Fruit fly (Drosophila melanogaster) whole organism, embryonic: ENCODE results near the gene CG32829.

Experiments
- Atf-2 ChIP-seq: fragments of 200-800 bp; sonication (Bioruptor generic); optimal IDR thresholded peaks from 2 replicates; lab custom pipeline; 2016; ENCODE audit warnings: missing biosample characterization, missing genetic modification characterization
- B-H1 ChIP-seq: fragments of 200-800 bp; sonication (Bioruptor generic); IDR thresholded peaks from 3 replicates; pipeline ENCODE4 v1.3.6; 2022; ENCODE audit warnings: missing biosample characterization, missing genetic modification characterization
- Bteb2 ChIP-seq: fragments of 200-800 bp; sonication (Bioruptor generic); optimal IDR thresholded peaks from 2 replicates; lab custom pipeline; 2016; ENCODE audit warnings: missing biosample characterization, missing genetic modification characterization
- CG10321 ChIP-seq: fragments of 200-800 bp; sonication (Bioruptor generic); IDR thresholded peaks from 2 replicates; pipeline ENCODE4 v1.3.6; 2022; ENCODE audit warnings: missing biosample characterization, missing genetic modification characterization
- CG10959 ChIP-seq: fragments of 200-800 bp; sonication (Bioruptor generic); IDR thresholded peaks from 2 replicates; pipeline ENCODE4 v1.3.6; 2022; ENCODE audit warnings: missing biosample characterization, missing genetic modification characterization
- CG12299 ChIP-seq: fragments of 200-800 bp; sonication (Bioruptor generic); optimal IDR thresholded peaks from 2 replicates; lab custom pipeline; 2018; ENCODE audit warnings: missing biosample characterization, mild to moderate bottlenecking, missing genetic modification characterization
- CG13287 ChIP-seq: fragments of 200-800 bp; sonication (Bioruptor generic); IDR thresholded peaks from 2 replicates; pipeline ENCODE4 v1.3.6; 2022; ENCODE audit warnings: missing biosample characterization, missing genetic modification characterization; ENCODE audit not compliant: partially characterized antibody
- CG13624 ChIP-seq: fragments of 200-800 bp; sonication (Bioruptor generic); optimal IDR thresholded peaks from 2 replicates; lab custom pipeline; 2016; ENCODE audit warnings: missing biosample characterization, missing genetic modification characterization
- CG14860 ChIP-seq: fragments of 200-800 bp; sonication (Bioruptor generic); IDR thresholded peaks from 3 replicates; pipeline ENCODE4 v1.3.6; 2022; ENCODE audit warnings: missing biosample characterization, missing genetic modification characterization; ENCODE audit not compliant: partially characterized antibody
- CG14965 ChIP-seq: fragments of 200-800 bp; sonication (Bioruptor generic); optimal IDR thresholded peaks from 2 replicates; lab custom pipeline; 2016; ENCODE audit warnings: missing biosample characterization, missing genetic modification characterization, borderline replicate concordance
- CG17328 ChIP-seq: fragments of 200-800 bp; sonication (Bioruptor generic); IDR thresholded peaks from 2 replicates; pipeline ENCODE4 v1.3.6; 2022; ENCODE audit warnings: missing biosample characterization, missing genetic modification characterization
- CG2120 ChIP-seq: fragments of 200-800 bp; sonication (Bioruptor generic); optimal IDR thresholded peaks from 3 replicates; lab custom pipeline; 2016; ENCODE audit warnings: missing biosample characterization, missing genetic modification characterization
- CG34422 ChIP-seq: fragments of 200-800 bp; sonication (Bioruptor generic); IDR thresholded peaks from 3 replicates; pipeline ENCODE4 v1.3.6; 2022; ENCODE audit warnings: missing biosample characterization, missing genetic modification characterization
- CG4820 ChIP-seq: fragments of 200-800 bp; sonication (Bioruptor generic); optimal IDR thresholded peaks from 3 replicates; lab custom pipeline; 2016; ENCODE audit warnings: missing biosample characterization, missing genetic modification characterization
- CG6813 ChIP-seq: fragments of 200-800 bp; sonication (Bioruptor generic); optimal IDR thresholded peaks from 2 replicates; lab custom pipeline; 2017; ENCODE audit warnings: missing biosample characterization, missing genetic modification characterization, mild to moderate bottlenecking, moderate library complexity, missing genetic modification reagents
- CG9876 ChIP-seq: fragments of 200-800 bp; sonication (Bioruptor generic); optimal IDR thresholded peaks from 2 replicates; lab custom pipeline; 2016; ENCODE audit warnings: missing biosample characterization, missing genetic modification characterization
- Fer1 ChIP-seq: fragments of 200-800 bp; sonication (Bioruptor generic); optimal IDR thresholded peaks from 2 replicates; lab custom pipeline; 2017; ENCODE audit warnings: missing biosample characterization, mild to moderate bottlenecking, missing genetic modification characterization
- HHEX ChIP-seq: fragments of 200-800 bp; sonication (Bioruptor generic); optimal IDR thresholded peaks from 3 replicates; lab custom pipeline; 2017; ENCODE audit warnings: missing biosample characterization, mild to moderate bottlenecking, missing genetic modification characterization, missing genetic modification reagents
- NK7.1 ChIP-seq: fragments of 200-800 bp; sonication (Bioruptor generic); optimal IDR thresholded peaks from 3 replicates; lab custom pipeline; 2016; ENCODE audit warnings: missing biosample characterization, missing genetic modification characterization
- Xbp1 ChIP-seq: fragments of 200-800 bp; sonication (Bioruptor generic); optimal IDR thresholded peaks from 3 replicates; lab custom pipeline; 2016; ENCODE audit warnings: missing biosample characterization, mild to moderate bottlenecking, missing genetic modification characterization
- bigmax ChIP-seq: fragments of 200-800 bp; sonication (Bioruptor generic); optimal IDR thresholded peaks from 2 replicates; lab custom pipeline; 2018; ENCODE audit warnings: missing biosample characterization, mild to moderate bottlenecking, missing genetic modification characterization
- bsh ChIP-seq, 2 experiments: fragments of 200-800 bp; sonication (Bioruptor generic); optimal IDR thresholded peaks; 2 replicates each; lab custom pipeline; 2017 to 2018; ENCODE audit warnings: mild to moderate bottlenecking in 2 of 2, missing biosample characterization in 2 of 2, missing genetic modification characterization in 2 of 2, moderate library complexity in 1 of 2
- chif ChIP-seq, 2 experiments: fragments of 200-800 bp; sonication (Bioruptor generic); optimal IDR thresholded peaks; 3 replicates each; lab custom pipeline; 2016; ENCODE audit warnings: missing biosample characterization in 2 of 2, missing genetic modification characterization in 2 of 2
- croc ChIP-seq: fragments of 200-800 bp; sonication (Bioruptor generic); conservative IDR thresholded peaks from 3 replicates; pipeline ENCODE4 v1.3.6; 2022; ENCODE audit warnings: missing biosample characterization, missing genetic modification characterization
- crp ChIP-seq, 2 experiments: fragments of 200-800 bp; sonication (Bioruptor generic); optimal IDR thresholded peaks; 2 replicates in 1 of 2; 3 replicates in 1 of 2; lab custom pipeline; 2017; ENCODE audit warnings: missing biosample characterization in 2 of 2, missing genetic modification characterization in 2 of 2, mild to moderate bottlenecking in 1 of 2, moderate library complexity in 1 of 2
- dpn ChIP-seq, 2 experiments: fragments of 200-800 bp; sonication (Bioruptor generic); optimal IDR thresholded peaks; 3 replicates each; lab custom pipeline; 2016; ENCODE audit warnings: missing biosample characterization in 2 of 2, missing genetic modification characterization in 2 of 2
- eyg ChIP-seq: fragments of 200-800 bp; sonication (Bioruptor generic); optimal IDR thresholded peaks from 3 replicates; lab custom pipeline; 2016; ENCODE audit warnings: missing biosample characterization, missing genetic modification characterization
- gcm ChIP-seq: fragments of 200-800 bp; sonication (Bioruptor generic); optimal IDR thresholded peaks from 2 replicates; lab custom pipeline; 2019; ENCODE audit warnings: missing biosample characterization, mild to moderate bottlenecking, missing genetic modification characterization, moderate library complexity
- gcm2 ChIP-seq: fragments of 200-800 bp; sonication (Bioruptor generic); optimal IDR thresholded peaks from 2 replicates; lab custom pipeline; 2016; ENCODE audit warnings: missing biosample characterization, missing genetic modification characterization
- gfzf ChIP-seq: fragments of 200-800 bp; sonication (Bioruptor generic); optimal IDR thresholded peaks from 2 replicates; lab custom pipeline; 2016; ENCODE audit warnings: missing biosample characterization, mild to moderate bottlenecking, missing genetic modification characterization, moderate library complexity
- grau ChIP-seq: fragments of 200-800 bp; optimal IDR thresholded peaks from 3 replicates; lab custom pipeline; 2019; ENCODE audit warnings: missing biosample characterization, mild to moderate bottlenecking, missing genetic modification characterization, moderate library complexity
- gsb-n ChIP-seq: fragments of 200-800 bp; sonication (Bioruptor generic); optimal IDR thresholded peaks from 3 replicates; lab custom pipeline; 2018; ENCODE audit warnings: missing biosample characterization, mild to moderate bottlenecking, missing genetic modification characterization
- ham ChIP-seq: fragments of 200-800 bp; sonication (Bioruptor generic); IDR thresholded peaks from 2 replicates; pipeline ENCODE4 v1.3.6; 2022; ENCODE audit warnings: missing biosample characterization, missing genetic modification characterization
- hbn ChIP-seq: fragments of 200-800 bp; sonication (Bioruptor generic); IDR thresholded peaks from 2 replicates; pipeline ENCODE4 v1.3.6; 2022; ENCODE audit warnings: missing biosample characterization, missing genetic modification characterization; ENCODE audit not compliant: partially characterized antibody
- ind ChIP-seq: fragments of 200-800 bp; sonication (Bioruptor generic); optimal IDR thresholded peaks from 3 replicates; lab custom pipeline; 2016; ENCODE audit warnings: missing biosample characterization, missing genetic modification characterization
- lmd ChIP-seq: fragments of 200-800 bp; sonication (Bioruptor generic); IDR thresholded peaks from 2 replicates; pipeline ENCODE4 v1.3.6; 2022; ENCODE audit warnings: missing biosample characterization, missing genetic modification characterization
- maf-S ChIP-seq: fragments of 200-800 bp; sonication (Bioruptor generic); optimal IDR thresholded peaks from 2 replicates; lab custom pipeline; 2016; ENCODE audit warnings: missing biosample characterization, missing genetic modification characterization
- mirr ChIP-seq: fragments of 200-800 bp; sonication (Bioruptor generic); optimal IDR thresholded peaks from 3 replicates; lab custom pipeline; 2018; ENCODE audit warnings: missing biosample characterization, mild to moderate bottlenecking, missing genetic modification characterization
- nerfin-2 ChIP-seq: fragments of 200-800 bp; sonication (Bioruptor generic); IDR thresholded peaks from 2 replicates; pipeline ENCODE4 v1.3.6; 2022; ENCODE audit warnings: missing biosample characterization, missing genetic modification characterization; ENCODE audit not compliant: partially characterized antibody
- nmo ChIP-seq: fragments of 200-800 bp; sonication (Bioruptor generic); optimal IDR thresholded peaks from 2 replicates; lab custom pipeline; 2018; ENCODE audit warnings: missing biosample characterization, mild to moderate bottlenecking, missing genetic modification characterization, moderate library complexity
- otp ChIP-seq: fragments of 200-800 bp; sonication (Bioruptor generic); IDR thresholded peaks from 3 replicates; pipeline ENCODE4, ENCODE4 v1.3.6; 2022; ENCODE audit warnings: missing biosample characterization, missing genetic modification characterization
- repo ChIP-seq: fragments of 200-800 bp; sonication (Bioruptor generic); optimal IDR thresholded peaks from 2 replicates; lab custom pipeline; 2016; ENCODE audit warnings: missing biosample characterization, missing genetic modification characterization
- ro ChIP-seq: fragments of 200-800 bp; sonication (Bioruptor generic); IDR thresholded peaks from 2 replicates; pipeline ENCODE4 v1.3.6; 2022; ENCODE audit warnings: missing biosample characterization, missing genetic modification characterization
- run ChIP-seq: fragments of 200-800 bp; sonication (Bioruptor generic); optimal IDR thresholded peaks from 3 replicates; lab custom pipeline; 2018; ENCODE audit warnings: missing biosample characterization, mild to moderate bottlenecking, missing genetic modification characterization
- sd ChIP-seq: fragments of 200-800 bp; sonication (Bioruptor generic); optimal IDR thresholded peaks from 3 replicates; lab custom pipeline; 2018; ENCODE audit warnings: missing biosample characterization, mild to moderate bottlenecking, missing genetic modification characterization, moderate library complexity
- sob ChIP-seq: fragments of 200-800 bp; sonication (Bioruptor generic); IDR thresholded peaks from 2 replicates; pipeline ENCODE4 v1.3.6; 2022; ENCODE audit warnings: missing biosample characterization, missing genetic modification characterization
- ssp ChIP-seq: fragments of 200-800 bp; sonication (Bioruptor generic); IDR thresholded peaks from 2 replicates; pipeline ENCODE4 v1.3.6; 2022; ENCODE audit warnings: missing biosample characterization, missing genetic modification characterization
- tll ChIP-seq, 2 experiments: fragments of 200-800 bp in 1 of 2; fragments of >200 bp in 1 of 2; sonication (Bioruptor generic) in 1 of 2; optimal IDR thresholded peaks; 2 replicates each; lab custom pipeline; 2017 to 2019; ENCODE audit warnings: missing biosample characterization in 2 of 2, missing genetic modification characterization in 2 of 2, mild to moderate bottlenecking in 1 of 2, moderate library complexity in 1 of 2
- usp ChIP-seq: fragments of >200 bp; optimal IDR thresholded peaks from 2 replicates; lab custom pipeline; 2017; ENCODE audit warnings: missing biosample characterization, missing genetic modification characterization
- wdn ChIP-seq: fragments of 200-800 bp; sonication (Bioruptor generic); IDR thresholded peaks from 2 replicates; pipeline ENCODE4 v1.3.6; 2022; ENCODE audit warnings: missing biosample characterization, missing genetic modification characterization
- zf30C ChIP-seq: fragments of 200-800 bp; sonication (Bioruptor generic); optimal IDR thresholded peaks from 3 replicates; lab custom pipeline; 2018; ENCODE audit warnings: missing biosample characterization, mild to moderate bottlenecking, missing genetic modification characterization

The CG32829 gene

DNA sequence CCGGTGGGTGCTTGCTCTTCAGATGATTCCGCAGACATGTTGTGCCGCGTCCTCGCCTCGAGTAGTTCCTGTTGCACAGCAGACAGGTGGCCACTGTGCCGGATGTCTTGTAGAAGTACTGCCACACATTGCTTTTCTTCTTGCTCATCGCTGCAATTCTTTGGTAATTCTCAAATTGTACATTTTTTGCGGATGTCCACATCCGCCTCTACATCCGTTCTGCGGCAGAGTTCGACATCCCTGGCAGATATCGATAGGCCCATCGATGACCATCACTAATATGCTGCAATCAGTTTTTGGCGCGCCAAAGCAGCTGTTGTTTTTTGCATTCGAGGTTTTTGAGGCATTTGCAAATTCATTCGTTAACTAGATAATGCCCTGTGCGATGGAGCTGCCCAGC is 40.5 kb upstream of the CG32829 start, which contains the start of the genes CG13775 and CG3430 (continued):
- TF ChIP-seq hbn (GFP tag; lab: Robert Waterston, UW) = peak; percentile 65
- peak; percentile 2 for TF ChIP-seq CG4820 (GFP tag; lab: Kevin White, UChicago)
- no peak for TF ChIP-seq run (tag; lab: Kevin White, UChicago)
- peak; percentile 14 for TF ChIP-seq gfzf (GFP tag; lab: Kevin White, UChicago)
- TF ChIP-seq CG12299 (tag; lab: Kevin White, UChicago) = no peak
- no peak for TF ChIP-seq chif (GFP tag; optimal IDR thresholded peaks at IDR 0.05; lab: Kevin White, UChicago)
- no peak for TF ChIP-seq tll (GFP tag; optimal IDR thresholded peaks at IDR 0.05; lab: Kevin White, UChicago)
- TF ChIP-seq HHEX (GFP tag; lab: Kevin White, UChicago) = no peak
- no peak for TF ChIP-seq CG14965
- no peak for TF ChIP-seq gcm
- peak; percentile 19 for TF ChIP-seq Xbp1
- no peak for TF ChIP-seq otp (GFP tag; lab: Robert Waterston, UW)
- no peak for TF ChIP-seq grau
- TF ChIP-seq ro (GFP tag; lab: Robert Waterston, UW) = no peak
- no peak for TF ChIP-seq CG10959 (GFP tag; lab: Robert Waterston, UW)
- TF ChIP-seq CG14860 (GFP tag; lab: Robert Waterston, UW) = peak; percentile 54; the same call in 2 of the 3 replicates
- TF ChIP-seq maf-S (GFP tag; lab: Kevin White, UChicago) = no peak
- TF ChIP-seq CG34422 (GFP tag; lab: Robert Waterston, UW) = 0 out of 3 replicates have a peak, but pooled peaks have one; percentile 45
- TF ChIP-seq mirr (GFP tag; lab: Kevin White, UChicago) = peak; percentile 28
- no peak for TF ChIP-seq sd (tag; lab: Kevin White, UChicago)
- peak; percentile 28 for TF ChIP-seq repo (GFP tag; lab: Kevin White, UChicago)
- TF ChIP-seq croc (GFP tag; lab: Robert Waterston, UW) = no peak
- peak; percentile 55 for TF ChIP-seq CG17328 (GFP tag; lab: Robert Waterston, UW)
- TF ChIP-seq usp (GFP tag; lab: Kevin White, UChicago) = no peak
- no peak for TF ChIP-seq gsb-n
- TF ChIP-seq Fer1 (GFP tag; lab: Kevin White, UChicago) = peak; percentile 34
- 0 out of 2 replicates have a peak, but pooled peaks have one; percentile 34 for TF ChIP-seq wdn
- TF ChIP-seq CG9876 (GFP tag; lab: Kevin White, UChicago) = peak; percentile 15
- no peak for TF ChIP-seq CG6813 (GFP tag; lab: Kevin White, UChicago)
- no peak for TF ChIP-seq zf30C (GFP tag; lab: Kevin White, UChicago)
- TF ChIP-seq CG10321 (GFP tag; lab: Robert Waterston, UW) = no peak
- TF ChIP-seq gcm2 = no peak
- TF ChIP-seq eyg (GFP tag; lab: Kevin White, UChicago) = no peak
- TF ChIP-seq nmo = peak; percentile 43
- TF ChIP-seq NK7.1 = no peak
- TF ChIP-seq bsh (GFP tag; optimal IDR thresholded peaks at IDR 0.05; lab: Kevin White, UChicago) = no peak
- TF ChIP-seq ind = no peak
- peak; percentile 49 for TF ChIP-seq bigmax (GFP tag; lab: Kevin White, UChicago)
- TF ChIP-seq ssp (GFP tag; lab: Robert Waterston, UW) = no peak
- TF ChIP-seq B-H1 (GFP tag; lab: Robert Waterston, UW) = no peak
- TF ChIP-seq sob (GFP tag; lab: Robert Waterston, UW) = 0 out of 2 replicates have a peak, but pooled peaks have one; percentile 45
- TF ChIP-seq lmd (GFP tag; lab: Robert Waterston, UW) = no peak
- TF ChIP-seq CG2120 (GFP tag; lab: Kevin White, UChicago) = peak; percentile 59
- TF ChIP-seq Atf-2 (GFP tag; lab: Kevin White, UChicago) = no peak
- TF ChIP-seq dpn (GFP tag; optimal IDR thresholded peaks at IDR 0.05; lab: Kevin White, UChicago) = peak; percentile 25 to 54
- no peak for TF ChIP-seq nerfin-2 (GFP tag; lab: Robert Waterston, UW)
- peak; percentile 57 for TF ChIP-seq CG13624 (GFP tag; lab: Kevin White, UChicago)
- no peak for TF ChIP-seq ham (GFP tag; lab: Robert Waterston, UW)
- peak; percentile 81 for TF ChIP-seq CG13287 (GFP tag; lab: Robert Waterston, UW)
- TF ChIP-seq crp (GFP tag; optimal IDR thresholded peaks at IDR 0.05; lab: Kevin White, UChicago) = peak; percentile 28 to 84
- TF ChIP-seq Bteb2 (GFP tag; lab: Kevin White, UChicago) = no peak
